Worm (Caenorhabditis elegans): ENCODE results near the gene srx-63.

DNA sequence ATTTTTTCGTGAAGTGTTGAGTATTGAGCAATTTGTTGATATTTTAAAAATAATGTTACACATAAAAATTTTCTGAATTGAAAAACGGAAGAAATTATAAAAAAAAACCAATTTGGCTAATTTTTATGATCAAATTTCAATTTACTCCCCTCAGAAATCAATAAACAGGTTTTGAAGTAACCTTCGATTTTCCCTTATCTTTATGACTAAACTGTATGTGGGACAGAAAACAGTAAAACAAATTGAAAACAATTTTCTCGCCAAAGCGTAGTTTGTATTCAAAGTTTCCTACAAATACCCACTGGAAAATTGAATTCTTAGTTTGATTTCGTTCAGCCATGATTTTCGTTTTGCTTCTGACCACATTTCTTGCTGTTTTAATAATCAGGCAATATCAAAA, 7.4 kb downstream of the srx-63 start, which contains the start of gene cyp-35B1:
- no peak for TF ChIP-seq nhr-12 (tag; optimal IDR thresholded peaks at IDR 0.05)
- no peak for TF ChIP-seq mdl-1 (tag; optimal IDR thresholded peaks at IDR 0.05)
- peak; percentile 19 for TF ChIP-seq ceh-28 (tag; optimal IDR thresholded peaks at IDR 0.05)
- no peak for TF ChIP-seq elt-3 (tag; optimal IDR thresholded peaks at IDR 0.05)
- no peak for TF ChIP-seq nhr-237 (tag; optimal IDR thresholded peaks at IDR 0.05)
- TF ChIP-seq pha-4 (tag; optimal IDR thresholded peaks at IDR 0.05): no peak
- TF ChIP-seq nhr-76 (tag; optimal IDR thresholded peaks at IDR 0.05): no peak
- no peak for TF ChIP-seq ZK546.5 (tag; optimal IDR thresholded peaks at IDR 0.05)
- TF ChIP-seq ceh-9 (tag; optimal IDR thresholded peaks at IDR 0.05): no peak
